Worm (Caenorhabditis elegans) whole organism, mixed stage, embryonic: Measurements from ENCODE around the gene cal-7.

Experiments used
- bed-3 ChIP-seq: fragments of 200-800 bp; sonication (Bioruptor generic); optimal IDR thresholded peaks from 3 replicates; lab custom pipeline; 2018; ENCODE audit warnings: mild to moderate bottlenecking, missing genetic modification characterization, moderate library complexity, missing compliant biosample characterization
- ceh-43 ChIP-seq: fragments of 200-800 bp; sonication (Bioruptor generic); optimal IDR thresholded peaks from 2 replicates; lab custom pipeline; 2018; ENCODE audit warnings: mild to moderate bottlenecking, missing genetic modification characterization, moderate library complexity, missing compliant biosample characterization
- drap-1 ChIP-seq: fragments of 200-800 bp; sonication (Bioruptor generic); optimal IDR thresholded peaks from 3 replicates; lab custom pipeline; 2018; ENCODE audit warnings: mild to moderate bottlenecking, missing genetic modification characterization, missing compliant biosample characterization
- nhr-12 ChIP-seq: fragments of 150-350 bp; optimal IDR thresholded peaks from 2 replicates; lab custom pipeline; 2014; ENCODE audit warnings: missing biosample characterization, missing genetic modification characterization
- nhr-76 ChIP-seq: sonication (generic microtip); optimal IDR thresholded peaks from 2 replicates; lab custom pipeline; 2017; ENCODE audit warnings: missing biosample characterization, missing genetic modification characterization
- tbx-8 ChIP-seq: fragments of 200-800 bp; sonication (Bioruptor generic); optimal IDR thresholded peaks from 2 replicates; lab custom pipeline; 2018; ENCODE audit warnings: mild to moderate bottlenecking, missing genetic modification characterization, moderate library complexity, missing compliant biosample characterization
- ztf-11 ChIP-seq: fragments of 150-350 bp; optimal IDR thresholded peaks from 2 replicates; lab custom pipeline; 2014; ENCODE audit warnings: missing biosample characterization, missing genetic modification characterization

- TF ChIP-seq nhr-76 (tag; lab: Kevin White, UChicago) (no peak), bed-3 (GFP tag; lab: Kevin White, UChicago) (no peak), drap-1 (GFP tag; lab: Kevin White, UChicago) (no peak), nhr-12 (tag; lab: Kevin White, UChicago) (no peak), ceh-43 (no peak), ztf-11 (tag; lab: Kevin White, UChicago) (no peak), tbx-8 (GFP tag; lab: Kevin White, UChicago) (no peak)
These were observed 19.0 kb downstream of the cal-7 start, which contains the start of gene F58E6.6 for ce11 chrV:9752918-9753317.
